Fruit fly (Drosophila melanogaster): ENCODE data around the gene RpS19a.

Gene RpS19a

DNA sequence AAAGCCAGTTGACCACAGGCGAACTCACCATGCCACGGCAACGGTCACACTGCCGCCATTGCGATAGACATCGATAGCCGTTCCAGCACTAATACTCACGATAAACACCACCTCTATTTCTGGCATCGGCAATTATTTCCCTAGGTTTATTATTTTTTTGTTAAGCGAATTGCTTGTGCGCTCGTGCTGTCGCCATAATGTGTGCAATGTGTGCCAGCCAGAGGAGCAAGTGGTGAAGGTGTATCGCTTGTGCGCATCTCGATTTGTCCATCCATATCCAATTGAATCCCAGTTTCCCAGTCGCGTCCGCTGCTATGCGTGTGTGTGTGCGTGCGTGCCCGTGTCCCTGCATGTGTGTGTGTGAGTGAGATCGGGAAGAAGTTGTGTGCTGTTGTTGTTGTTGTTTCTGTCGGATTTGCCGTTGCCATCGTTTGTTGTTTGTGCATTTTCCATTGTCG, 27.1 kb upstream of the RpS19a start, which contains the start of gene mbt (continued):
- TF ChIP-seq CG2129 (GFP tag; IDR thresholded peaks at IDR 0.05; ENCODE audit: partially characterized antibody) (peak; percentile 48), HmgD (GFP tag; optimal IDR thresholded peaks at IDR 0.05) (peak; percentile 51), ERR (GFP tag; optimal IDR thresholded peaks at IDR 0.05) (peak; percentile 22), CG4328 (GFP tag; optimal IDR thresholded peaks at IDR 0.05) (no peak), Scr (GFP tag; IDR thresholded peaks at IDR 0.05; ENCODE audit: partially characterized antibody) (peak; percentile 91), CG6683 (GFP tag; optimal IDR thresholded peaks at IDR 0.05) (no peak), CG10267 (tag; optimal IDR thresholded peaks at IDR 0.05) (peak; percentile 43), CHES-1-like (GFP tag; optimal IDR thresholded peaks at IDR 0.05) (peak; percentile 72), Sry-δ (GFP tag; optimal IDR thresholded peaks at IDR 0.05) (peak; percentile 99), CG14667 (GFP tag; IDR thresholded peaks at IDR 0.05) (no peak), tna (GFP tag; IDR thresholded peaks at IDR 0.05; ENCODE audit: partially characterized antibody) (peak; percentile 77), CG17912 (GFP tag; optimal IDR thresholded peaks at IDR 0.05) (peak; percentile 16), Sin3A (optimal IDR thresholded peaks at IDR 0.05) (peak; percentile 85), nmo (GFP tag; optimal IDR thresholded peaks at IDR 0.05) (peak; percentile 60), Nf-YB (GFP tag; optimal IDR thresholded peaks at IDR 0.05) (peak; percentile 7), stwl (tag; optimal IDR thresholded peaks at IDR 0.05) (peak; percentile 31), CG32532 (GFP tag; IDR thresholded peaks at IDR 0.05) (peak; percentile 21; the same call in 1 of the 2 replicates), CG2889 (GFP tag; IDR thresholded peaks at IDR 0.05) (no peak), CG34376 (GFP tag; optimal IDR thresholded peaks at IDR 0.05) (peak; percentile 62), CkIIα-i1 (GFP tag; IDR thresholded peaks at IDR 0.05) (no peak), CG16813 (GFP tag; IDR thresholded peaks at IDR 0.05; ENCODE audit: partially characterized antibody) (peak; percentile 91), sob (GFP tag; IDR thresholded peaks at IDR 0.05) (0 out of 2 replicates have a peak, but pooled peaks have one; percentile 32), zfh2 (GFP tag; optimal IDR thresholded peaks at IDR 0.05) (peak; percentile 25), unc-4 (GFP tag; IDR thresholded peaks at IDR 0.05; ENCODE audit: partially characterized antibody) (peak; percentile 88), org-1 (GFP tag; optimal IDR thresholded peaks at IDR 0.05) (no peak), Fer1 (GFP tag; optimal IDR thresholded peaks at IDR 0.05) (peak; percentile 38), CG3065 (GFP tag; optimal IDR thresholded peaks at IDR 0.05) (no peak), dm (GFP tag; optimal IDR thresholded peaks at IDR 0.05) (peak; percentile 6), CG3995 (GFP tag; optimal IDR thresholded peaks at IDR 0.05) (no peak), Rfx (GFP tag; IDR thresholded peaks at IDR 0.05) (peak; percentile 48), CG33213 (GFP tag; optimal IDR thresholded peaks at IDR 0.05) (peak; percentile 8), Nf-YC (tag; optimal IDR thresholded peaks at IDR 0.05) (peak; percentile 45), CG10959 (GFP tag; IDR thresholded peaks at IDR 0.05) (no peak), twi (tag; optimal IDR thresholded peaks at IDR 0.05) (peak; percentile 4), gro (GFP tag; optimal IDR thresholded peaks at IDR 0.05) (peak; percentile 36), CG9797 (GFP tag; optimal IDR thresholded peaks at IDR 0.05) (peak; percentile 94), CTCF (GFP tag; optimal IDR thresholded peaks at IDR 0.05) (peak; percentile 22), zen2 (GFP tag; IDR thresholded peaks at IDR 0.05; ENCODE audit: partially characterized antibody) (peak; percentile 86), ken (GFP tag; IDR thresholded peaks at IDR 0.05) (0 out of 3 replicates have a peak, but pooled peaks have one; percentile 16), CrebB (tag; optimal IDR thresholded peaks at IDR 0.05) (peak; percentile 11), hth (optimal IDR thresholded peaks at IDR 0.05) (no peak), dpn (GFP tag; optimal IDR thresholded peaks at IDR 0.05) (peak in 1 of 2 experiments; percentile 23), E2f2 (GFP tag; IDR thresholded peaks at IDR 0.05) (peak; percentile 85), amos (GFP tag; IDR thresholded peaks at IDR 0.05; ENCODE audit: partially characterized antibody) (peak; percentile 96), sug (tag; optimal IDR thresholded peaks at IDR 0.05) (peak; percentile 16), grau (tag; optimal IDR thresholded peaks at IDR 0.05) (peak; percentile 20), Ets65A (GFP tag) (peak; percentile 35), CG11504 (tag; optimal IDR thresholded peaks at IDR 0.05) (no peak), CG7556 (GFP tag; optimal IDR thresholded peaks at IDR 0.05) (peak; percentile 10), CG1792 (GFP tag; optimal IDR thresholded peaks at IDR 0.05) (peak; percentile 8), sqz (GFP tag; optimal IDR thresholded peaks at IDR 0.05) (peak; percentile 53), Dp (GFP tag; optimal IDR thresholded peaks at IDR 0.05) (peak; percentile 82)
